Worm (Caenorhabditis elegans): Measurements from ENCODE around the gene T16G1.2.

- TF ChIP-seq ets-7 (tag; optimal IDR thresholded peaks at IDR 0.05) (no peak), flt-1 (GFP tag; IDR thresholded peaks at IDR 0.05) (no peak), ama-1 (optimal IDR thresholded peaks at IDR 0.05) (no peak), hnd-1 (tag; optimal IDR thresholded peaks at IDR 0.05) (no peak), tbx-11 (GFP tag; IDR thresholded peaks at IDR 0.05) (no peak), ceh-13 (GFP tag; optimal IDR thresholded peaks at IDR 0.05) (no peak), aly-1 (tag; optimal IDR thresholded peaks at IDR 0.05) (no peak), sea-1 (GFP tag; conservative IDR thresholded peaks at IDR 0.05) (no peak), hmbx-1 (tag; optimal IDR thresholded peaks at IDR 0.05) (no peak)
These were observed 20.3 kb downstream of the T16G1.2 start, which contains the start of gene T16G1.13 for ce11 chrV:12949607-12950006.

All from whole organism, early embryonic.